Fruit fly (Drosophila melanogaster) whole organism, embryonic: ENCODE results near the gene CG12035.

Source experiments
- Asciz ChIP-seq: fragments of 200-800 bp; sonication (Bioruptor generic); optimal IDR thresholded peaks from 2 replicates; lab custom pipeline; 2017; ENCODE audit warnings: missing biosample characterization, mild to moderate bottlenecking, missing genetic modification characterization, missing genetic modification reagents
- BEAF-32 ChIP-seq: fragments of 200-800 bp; sonication (Bioruptor generic); optimal IDR thresholded peaks from 3 replicates; lab custom pipeline; 2017; ENCODE audit warnings: missing biosample characterization, missing genetic modification characterization, mild to moderate bottlenecking, moderate library complexity, missing genetic modification reagents
- Bdp1 ChIP-seq: fragments of 200-800 bp; sonication (Bioruptor generic); optimal IDR thresholded peaks from 3 replicates; lab custom pipeline; 2016; ENCODE audit warnings: missing biosample characterization, missing genetic modification characterization
- CG10959 ChIP-seq: fragments of 200-800 bp; sonication (Bioruptor generic); IDR thresholded peaks from 2 replicates; pipeline ENCODE4 v1.3.6; 2022; ENCODE audit warnings: missing biosample characterization, missing genetic modification characterization
- CG11085 ChIP-seq: fragments of 200-800 bp; sonication (Bioruptor generic); IDR thresholded peaks from 2 replicates; pipeline ENCODE4 v1.3.6; 2022; ENCODE audit warnings: missing biosample characterization, missing genetic modification characterization
- CG11456 ChIP-seq: fragments of 200-800 bp; sonication (Bioruptor generic); IDR thresholded peaks from 3 replicates; pipeline ENCODE4 v1.3.6; 2022; ENCODE audit warnings: missing biosample characterization, missing genetic modification characterization
- CG12659 ChIP-seq: fragments of 200-800 bp; sonication (Bioruptor generic); optimal IDR thresholded peaks from 3 replicates; lab custom pipeline; 2017; ENCODE audit warnings: mild to moderate bottlenecking, missing biosample characterization, missing genetic modification reagents, missing genetic modification characterization
- CG14441 ChIP-seq: fragments of 200-800 bp; sonication (Bioruptor generic); IDR thresholded peaks from 2 replicates; pipeline ENCODE4 v1.3.6; 2022; ENCODE audit warnings: missing biosample characterization, missing genetic modification characterization
- CG17612 ChIP-seq: fragments of 200-800 bp; sonication (Bioruptor generic); IDR thresholded peaks from 2 replicates; pipeline ENCODE4 v1.3.6; 2022; ENCODE audit warnings: missing biosample characterization, missing genetic modification characterization
- CG31365 ChIP-seq: fragments of 200-800 bp; sonication (Bioruptor generic); optimal IDR thresholded peaks from 2 replicates; lab custom pipeline; 2018; ENCODE audit warnings: missing biosample characterization, mild to moderate bottlenecking, missing genetic modification characterization
- CG34376 ChIP-seq: fragments of 200-800 bp; sonication (Bioruptor generic); optimal IDR thresholded peaks from 2 replicates; lab custom pipeline; 2018; ENCODE audit warnings: missing biosample characterization, mild to moderate bottlenecking, missing genetic modification characterization
- CG4820 ChIP-seq: fragments of 200-800 bp; sonication (Bioruptor generic); optimal IDR thresholded peaks from 3 replicates; lab custom pipeline; 2016; ENCODE audit warnings: missing biosample characterization, missing genetic modification characterization
- CG5245 ChIP-seq: fragments of 200-800 bp; sonication (Bioruptor generic); optimal IDR thresholded peaks from 3 replicates; lab custom pipeline; 2016; ENCODE audit warnings: missing biosample characterization, missing genetic modification characterization
- CG6654 ChIP-seq: fragments of 200-800 bp; sonication (Bioruptor generic); optimal IDR thresholded peaks from 2 replicates; lab custom pipeline; 2017; ENCODE audit warnings: missing biosample characterization, mild to moderate bottlenecking, missing genetic modification characterization
- CG7271 ChIP-seq: fragments of 200-800 bp; sonication (Bioruptor generic); optimal IDR thresholded peaks from 2 replicates; lab custom pipeline; 2018; ENCODE audit warnings: missing biosample characterization, mild to moderate bottlenecking, missing genetic modification characterization, moderate library complexity
- CG7963 ChIP-seq: fragments of 200-800 bp; sonication (Bioruptor generic); IDR thresholded peaks from 3 replicates; pipeline ENCODE4 v1.3.6; 2022; ENCODE audit warnings: missing biosample characterization, missing genetic modification characterization; ENCODE audit not compliant: partially characterized antibody
- CG9876 ChIP-seq: fragments of 200-800 bp; sonication (Bioruptor generic); optimal IDR thresholded peaks from 2 replicates; lab custom pipeline; 2016; ENCODE audit warnings: missing biosample characterization, missing genetic modification characterization
- CHES-1-like ChIP-seq: fragments of 200-800 bp; sonication (Bioruptor generic); optimal IDR thresholded peaks from 2 replicates; lab custom pipeline; 2016; ENCODE audit warnings: missing biosample characterization, missing genetic modification characterization
- D ChIP-seq, 2 experiments: fragments of 200-800 bp in 1 of 2; fragments of >200 bp in 1 of 2; sonication (Bioruptor generic) in 1 of 2; optimal IDR thresholded peaks; 2 replicates in 1 of 2; 3 replicates in 1 of 2; lab custom pipeline; 2017; ENCODE audit warnings: mild to moderate bottlenecking in 1 of 2, missing biosample characterization in 1 of 2, missing genetic modification characterization in 1 of 2, missing genetic modification reagents in 1 of 2
- Dfd ChIP-seq, 2 experiments: fragments of >200 bp; optimal IDR thresholded peaks; 2 replicates each; lab custom pipeline; 2017; ENCODE audit warnings: missing biosample characterization in 2 of 2, missing genetic modification characterization in 2 of 2
- Doc3 ChIP-seq: fragments of 200-800 bp; sonication (Bioruptor generic); IDR thresholded peaks from 3 replicates; pipeline ENCODE4 v1.3.6; 2022; ENCODE audit warnings: missing biosample characterization, missing genetic modification characterization; ENCODE audit not compliant: partially characterized antibody
- Drgx ChIP-seq: fragments of 200-800 bp; sonication (Bioruptor generic); IDR thresholded peaks from 2 replicates; pipeline ENCODE4 v1.3.6; 2022; ENCODE audit warnings: missing biosample characterization, missing genetic modification characterization
- Gsc ChIP-seq: fragments of 200-800 bp; sonication (Bioruptor generic); IDR thresholded peaks from 2 replicates; pipeline ENCODE4 v1.3.6; 2022; ENCODE audit warnings: missing biosample characterization, missing genetic modification characterization
- HLH3B ChIP-seq: fragments of 200-800 bp; sonication (Bioruptor generic); IDR thresholded peaks from 2 replicates; pipeline ENCODE4 v1.3.6; 2022; ENCODE audit warnings: missing biosample characterization, missing genetic modification characterization
- Hand ChIP-seq: fragments of 200-800 bp; sonication (Bioruptor generic); optimal IDR thresholded peaks from 2 replicates; lab custom pipeline; 2017; ENCODE audit warnings: mild to moderate bottlenecking, missing biosample characterization, missing genetic modification reagents, missing genetic modification characterization
- Hr51 ChIP-seq, 2 experiments: fragments of 200-800 bp; sonication (Bioruptor generic); optimal IDR thresholded peaks; 2 replicates in 1 of 2; 3 replicates in 1 of 2; lab custom pipeline; 2016 to 2018; ENCODE audit warnings: missing biosample characterization in 2 of 2, missing genetic modification characterization in 2 of 2, mild to moderate bottlenecking in 1 of 2, moderate library complexity in 1 of 2
- Lim3 ChIP-seq: fragments of 200-800 bp; sonication (Bioruptor generic); IDR thresholded peaks from 2 replicates; pipeline ENCODE4 v1.3.6; 2022; ENCODE audit warnings: missing biosample characterization, missing genetic modification characterization
- Lpt ChIP-seq: fragments of >200 bp; optimal IDR thresholded peaks from 2 replicates; lab custom pipeline; 2018; ENCODE audit warnings: missing biosample characterization, missing genetic modification characterization
- Mes4 ChIP-seq: fragments of 200-800 bp; sonication (Bioruptor generic); optimal IDR thresholded peaks from 2 replicates; lab custom pipeline; 2016; ENCODE audit warnings: missing biosample characterization, missing genetic modification characterization
- Rx ChIP-seq: fragments of 200-800 bp; sonication (Bioruptor generic); IDR thresholded peaks from 2 replicates; pipeline ENCODE4 v1.3.6; 2022; ENCODE audit warnings: missing biosample characterization, missing genetic modification characterization
- TFAM ChIP-seq: fragments of 200-800 bp; sonication (Bioruptor generic); optimal IDR thresholded peaks from 2 replicates; lab custom pipeline; 2017; ENCODE audit warnings: missing biosample characterization, missing genetic modification characterization, inconsistent platforms
- Usf ChIP-seq: fragments of 200-800 bp; sonication (Bioruptor generic); optimal IDR thresholded peaks from 2 replicates; lab custom pipeline; 2017; ENCODE audit warnings: missing genotype, missing biosample characterization, missing genetic modification characterization
- Xrp1 ChIP-seq: fragments of 200-800 bp; sonication (Bioruptor generic); IDR thresholded peaks from 2 replicates; pipeline ENCODE4 v1.3.6; 2022; ENCODE audit warnings: missing biosample characterization, missing genetic modification characterization
- az2 ChIP-seq: fragments of 200-800 bp; sonication (Bioruptor generic); optimal IDR thresholded peaks from 3 replicates; lab custom pipeline; 2016; ENCODE audit warnings: missing biosample characterization, missing genetic modification characterization
- bowl ChIP-seq: fragments of 200-800 bp; sonication (Bioruptor generic); IDR thresholded peaks from 2 replicates; pipeline ENCODE4 v1.3.6; 2022; ENCODE audit warnings: missing biosample characterization, missing genetic modification characterization
- corto ChIP-seq: fragments of 200-800 bp; sonication (Bioruptor generic); optimal IDR thresholded peaks from 2 replicates; lab custom pipeline; 2016; ENCODE audit warnings: missing biosample characterization, mild to moderate bottlenecking, missing genetic modification characterization, moderate library complexity
- esg ChIP-seq: fragments of 200-800 bp; sonication (Bioruptor generic); conservative IDR thresholded peaks from 2 replicates; pipeline ENCODE4 v1.3.6; 2022; ENCODE audit warnings: missing biosample characterization, missing genetic modification characterization
- gt ChIP-seq: fragments of 200-800 bp; sonication (Bioruptor generic); IDR thresholded peaks from 2 replicates; pipeline ENCODE4 v1.3.6; 2022; ENCODE audit warnings: missing biosample characterization, missing genetic modification characterization
- ham ChIP-seq: fragments of 200-800 bp; sonication (Bioruptor generic); IDR thresholded peaks from 2 replicates; pipeline ENCODE4 v1.3.6; 2022; ENCODE audit warnings: missing biosample characterization, missing genetic modification characterization
- pan ChIP-seq, 4 experiments: fragments of >200 bp in 3 of 4; fragments of 200-800 bp in 1 of 4; sonication (Bioruptor generic) in 1 of 4; optimal IDR thresholded peaks in 3 of 4; IDR thresholded peaks in 1 of 4; 2 replicates each; pipeline versions ENCODE4 v1.3.6 to Lab custom; 2017 to 2022; ENCODE audit warnings: missing biosample characterization in 2 of 4, missing genetic modification characterization in 2 of 4, mixed read lengths in 1 of 4
- pita ChIP-seq: fragments of 200-800 bp; sonication (Bioruptor generic); optimal IDR thresholded peaks from 2 replicates; lab custom pipeline; 2017; ENCODE audit warnings: missing biosample characterization, mild to moderate bottlenecking, missing genetic modification characterization
- sc ChIP-seq, 3 experiments: fragments of >200 bp in 2 of 3; fragments of 200-800 bp in 1 of 3; sonication (Bioruptor generic) in 1 of 3; optimal IDR thresholded peaks; 2 replicates in 2 of 3; 3 replicates in 1 of 3; lab custom pipeline; 2017; ENCODE audit warnings: mild to moderate bottlenecking in 1 of 3, missing biosample characterization in 1 of 3, missing genetic modification characterization in 1 of 3, missing genetic modification reagents in 1 of 3
- slou ChIP-seq: fragments of 200-800 bp; sonication (Bioruptor generic); optimal IDR thresholded peaks from 3 replicates; lab custom pipeline; 2016; ENCODE audit warnings: missing biosample characterization, missing genetic modification characterization
- sug ChIP-seq: fragments of 200-800 bp; optimal IDR thresholded peaks from 2 replicates; lab custom pipeline; 2019; ENCODE audit warnings: missing biosample characterization, mild to moderate bottlenecking, missing genetic modification characterization, moderate library complexity
- toy ChIP-seq: fragments of 200-800 bp; sonication (Bioruptor generic); IDR thresholded peaks from 2 replicates; pipeline ENCODE4 v1.3.6; 2022; ENCODE audit warnings: missing biosample characterization, missing genetic modification characterization
- usp ChIP-seq: fragments of >200 bp; optimal IDR thresholded peaks from 2 replicates; lab custom pipeline; 2017; ENCODE audit warnings: missing biosample characterization, missing genetic modification characterization
- wor ChIP-seq: fragments of 200-800 bp; sonication (Bioruptor generic); IDR thresholded peaks from 2 replicates; pipeline ENCODE4 v1.3.6; 2022; ENCODE audit warnings: missing biosample characterization, missing genetic modification characterization

Gene CG12035

DNA sequence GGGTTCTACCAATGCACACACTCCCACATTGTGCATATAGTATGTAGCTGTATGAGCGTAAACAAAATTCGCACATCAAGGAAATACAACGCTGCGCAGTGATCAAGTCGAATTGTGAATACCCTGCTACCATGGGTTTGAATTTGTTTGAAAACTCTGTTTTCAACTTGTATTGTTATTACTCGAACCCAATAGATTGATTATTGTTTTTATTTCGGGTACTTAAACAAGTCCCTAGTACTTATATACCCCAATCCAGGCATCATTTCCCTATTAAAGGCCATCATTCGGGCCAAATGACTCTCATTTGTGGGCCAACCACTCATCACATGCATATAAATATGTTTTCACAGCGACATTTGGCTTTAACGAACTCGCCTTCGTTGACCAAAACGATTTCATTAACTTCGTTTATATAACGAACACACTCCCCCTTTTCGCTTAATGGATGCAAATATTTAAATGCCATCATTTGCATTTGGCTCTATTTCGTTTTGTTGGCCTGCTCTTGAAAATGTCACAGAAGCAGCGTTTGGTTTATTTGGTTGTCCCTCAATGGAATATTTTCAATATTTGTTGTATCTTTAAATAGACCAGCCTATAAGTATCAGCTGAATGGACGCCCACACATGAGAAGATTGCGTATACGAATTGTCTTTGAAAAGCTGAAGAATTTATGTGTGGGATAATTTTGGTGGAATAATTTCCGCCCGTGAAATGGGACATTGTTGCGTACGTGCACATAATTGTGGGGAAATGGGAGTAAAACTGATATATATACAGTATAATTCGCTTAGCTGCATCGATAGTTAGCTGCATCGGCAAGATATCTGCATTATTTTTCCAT lies 16.2 kb downstream of the CG12035 start (continued):
- peak; percentile 63 for TF ChIP-seq Xrp1 (GFP tag; lab: Robert Waterston, UW)
- peak; percentile 76; the same call in 2 of the 3 replicates for TF ChIP-seq CG11456
- TF ChIP-seq corto (GFP tag; lab: Kevin White, UChicago), result no peak
- TF ChIP-seq CG7963 (GFP tag; lab: Robert Waterston, UW), result no peak
- peak; percentile 67; the same call in 1 of the 2 replicates for TF ChIP-seq CG11085 (GFP tag; lab: Robert Waterston, UW)
- TF ChIP-seq gt, result no peak
- TF ChIP-seq pita, result no peak
- peak; percentile 43; the same call in 1 of the 2 replicates for TF ChIP-seq toy (GFP tag; lab: Robert Waterston, UW)
- TF ChIP-seq CG34376 (GFP tag; lab: Kevin White, UChicago), result no peak
- no peak for TF ChIP-seq CG31365 (tag; lab: Kevin White, UChicago)
- TF ChIP-seq az2 (GFP tag; lab: Kevin White, UChicago), result peak; percentile 65
- TF ChIP-seq Gsc (GFP tag; lab: Robert Waterston, UW), result 0 out of 2 replicates have a peak, but pooled peaks have one; percentile 30
- no peak for TF ChIP-seq Mes4 (GFP tag; lab: Kevin White, UChicago)
- peak; percentile 75 for TF ChIP-seq esg (GFP tag; lab: Robert Waterston, UW)
- no peak for TF ChIP-seq pan (optimal IDR thresholded peaks at IDR 0.05; lab: Kevin White, UChicago)
- TF ChIP-seq pan (GFP tag; optimal IDR thresholded peaks at IDR 0.05 in 1 of 2, IDR thresholded peaks at IDR 0.05 in 1 of 2), result peak in 1 of 2 experiments; percentile 86
- TF ChIP-seq CG4820 (GFP tag; lab: Kevin White, UChicago), result no peak
- peak; percentile 74 for TF ChIP-seq Rx (GFP tag; lab: Robert Waterston, UW)
- peak; percentile 52 for TF ChIP-seq Drgx (GFP tag; lab: Robert Waterston, UW)
- TF ChIP-seq Asciz (GFP tag; lab: Kevin White, UChicago), result peak; percentile 25
- 0 out of 2 replicates have a peak, but pooled peaks have one; percentile 35 for TF ChIP-seq CG17612 (GFP tag; lab: Robert Waterston, UW)
- TF ChIP-seq sc (optimal IDR thresholded peaks at IDR 0.05; lab: Kevin White, UChicago), result no peak
- no peak for TF ChIP-seq sc (GFP tag; optimal IDR thresholded peaks at IDR 0.05; lab: Kevin White, UChicago)
- TF ChIP-seq D (optimal IDR thresholded peaks at IDR 0.05; lab: Kevin White, UChicago), result no peak
- no peak for TF ChIP-seq D (GFP tag; optimal IDR thresholded peaks at IDR 0.05; lab: Kevin White, UChicago)
- no peak for TF ChIP-seq CG7271
- no peak for TF ChIP-seq TFAM (GFP tag; lab: Kevin White, UChicago)
- TF ChIP-seq bowl (GFP tag; lab: Robert Waterston, UW), result peak; percentile 74; the same call in 1 of the 2 replicates
- no peak for TF ChIP-seq Hand (GFP tag; lab: Kevin White, UChicago)
- no peak for TF ChIP-seq slou (GFP tag; lab: Kevin White, UChicago)
- TF ChIP-seq wor (GFP tag; lab: Robert Waterston, UW), result peak; percentile 40; the same call in 1 of the 2 replicates
- TF ChIP-seq CG9876 (GFP tag; lab: Kevin White, UChicago), result peak; percentile 41
- no peak for TF ChIP-seq CG5245
- peak; percentile 22 for TF ChIP-seq sug (tag; lab: Kevin White, UChicago)
- TF ChIP-seq CHES-1-like (GFP tag; lab: Kevin White, UChicago), result peak; percentile 59
- no peak for TF ChIP-seq usp (GFP tag; lab: Kevin White, UChicago)
- TF ChIP-seq CG12659 (GFP tag; lab: Kevin White, UChicago), result peak; percentile 69
- TF ChIP-seq Bdp1 (GFP tag; lab: Kevin White, UChicago), result no peak
- peak; percentile 90 for TF ChIP-seq CG14441 (GFP tag; lab: Robert Waterston, UW)
- no peak for TF ChIP-seq ham (GFP tag; lab: Robert Waterston, UW)
- TF ChIP-seq Hr51 (GFP tag; optimal IDR thresholded peaks at IDR 0.05; lab: Kevin White, UChicago), result peak; percentile 34 to 83
- TF ChIP-seq CG6654 (GFP tag; lab: Kevin White, UChicago), result no peak
- TF ChIP-seq Doc3 (GFP tag; lab: Robert Waterston, UW), result no peak
- no peak for TF ChIP-seq Dfd (GFP tag; optimal IDR thresholded peaks at IDR 0.05; lab: Kevin White, UChicago)
- peak; percentile 50; the same call in 1 of the 2 replicates for TF ChIP-seq HLH3B (GFP tag; lab: Robert Waterston, UW)
- TF ChIP-seq Lim3, result peak; percentile 53; the same call in 1 of the 2 replicates
- TF ChIP-seq Lpt, result no peak
- no peak for TF ChIP-seq CG10959
- TF ChIP-seq BEAF-32, result no peak
- peak; percentile 26 for TF ChIP-seq Usf
